Fruit fly (Drosophila melanogaster): ENCODE measurements around the gene Trmt112.

The Trmt112 gene

dm6 chr3L:21176935-21177581, 39.6 kb downstream of the Trmt112 start (continued):
- TF ChIP-seq sd (tag; optimal IDR thresholded peaks at IDR 0.05): peak; percentile 77
- no peak for TF ChIP-seq CG4617 (GFP tag; optimal IDR thresholded peaks at IDR 0.05; ENCODE audit: borderline replicate concordance)
- no peak for TF ChIP-seq sr (GFP tag; IDR thresholded peaks at IDR 0.05)
- TF ChIP-seq Fer1 (GFP tag; optimal IDR thresholded peaks at IDR 0.05): peak; percentile 67
- no peak for TF ChIP-seq Dp (GFP tag; optimal IDR thresholded peaks at IDR 0.05)
- TF ChIP-seq CG16779 (GFP tag; IDR thresholded peaks at IDR 0.05): 0 out of 2 replicates have a peak, but pooled peaks have one; percentile 20
- no peak for TF ChIP-seq trh (GFP tag; optimal IDR thresholded peaks at IDR 0.05)
- no peak for TF ChIP-seq CG30020 (tag; optimal IDR thresholded peaks at IDR 0.05)
- TF ChIP-seq ewg (GFP tag; optimal IDR thresholded peaks at IDR 0.05): no peak
- TF ChIP-seq pum (GFP tag; optimal IDR thresholded peaks at IDR 0.05): peak; percentile 37
- TF ChIP-seq CG12236 (GFP tag; optimal IDR thresholded peaks at IDR 0.05): peak; percentile 23
- no peak for TF ChIP-seq ac (GFP tag; optimal IDR thresholded peaks at IDR 0.05)
- no peak for TF ChIP-seq CG1832 (GFP tag; optimal IDR thresholded peaks at IDR 0.05)
- TF ChIP-seq Sox102F (GFP tag; optimal IDR thresholded peaks at IDR 0.05): no peak
- TF ChIP-seq Sry-β (GFP tag; optimal IDR thresholded peaks at IDR 0.05): no peak
- TF ChIP-seq CG14050 (GFP tag; IDR thresholded peaks at IDR 0.05): peak; percentile 53; the same call in 1 of the 3 replicates
- no peak for TF ChIP-seq CG10431 (GFP tag; optimal IDR thresholded peaks at IDR 0.05)
- TF ChIP-seq CG10543 (GFP tag; optimal IDR thresholded peaks at IDR 0.05): no peak
- TF ChIP-seq onecut (GFP tag; IDR thresholded peaks at IDR 0.05): no peak
- no peak for TF ChIP-seq Bgb (GFP tag; IDR thresholded peaks at IDR 0.05; ENCODE audit: partially characterized antibody)
- no peak for TF ChIP-seq CG7963 (GFP tag; IDR thresholded peaks at IDR 0.05; ENCODE audit: partially characterized antibody)
- no peak for TF ChIP-seq ftz-f1 (GFP tag; optimal IDR thresholded peaks at IDR 0.05)
- no peak for TF ChIP-seq CG1529 (GFP tag; optimal IDR thresholded peaks at IDR 0.05)
- TF ChIP-seq tx (GFP tag; optimal IDR thresholded peaks at IDR 0.05): no peak
- no peak for TF ChIP-seq sim (GFP tag; IDR thresholded peaks at IDR 0.05)
- peak; percentile 64 for TF ChIP-seq H2.0 (GFP tag; IDR thresholded peaks at IDR 0.05)
- peak; percentile 79; the same call in 2 of the 3 replicates for TF ChIP-seq CG11695 (GFP tag; IDR thresholded peaks at IDR 0.05)
- TF ChIP-seq CG17361 (GFP tag; IDR thresholded peaks at IDR 0.05): no peak
- peak; percentile 86 for TF ChIP-seq lab (GFP tag; optimal IDR thresholded peaks at IDR 0.05)
- TF ChIP-seq CG4424 (GFP tag; optimal IDR thresholded peaks at IDR 0.05): peak; percentile 51
- TF ChIP-seq gro (GFP tag; optimal IDR thresholded peaks at IDR 0.05): peak; percentile 30
- no peak for TF ChIP-seq Scr (GFP tag; IDR thresholded peaks at IDR 0.05; ENCODE audit: partially characterized antibody)
- peak; percentile 68 for TF ChIP-seq Bteb2 (GFP tag; optimal IDR thresholded peaks at IDR 0.05)
- TF ChIP-seq CG33213 (GFP tag; optimal IDR thresholded peaks at IDR 0.05): peak; percentile 1
- peak; percentile 87 for TF ChIP-seq Hmr (GFP tag; optimal IDR thresholded peaks at IDR 0.05)
- TF ChIP-seq HHEX (GFP tag; optimal IDR thresholded peaks at IDR 0.05): peak; percentile 66
- no peak for TF ChIP-seq CG10462 (GFP tag; optimal IDR thresholded peaks at IDR 0.05)
- no peak for TF ChIP-seq CG8089 (GFP tag; optimal IDR thresholded peaks at IDR 0.05)
- peak; percentile 69 for TF ChIP-seq Max (GFP tag; optimal IDR thresholded peaks at IDR 0.05)
- no peak for TF ChIP-seq fru (optimal IDR thresholded peaks at IDR 0.05)
- no peak for TF ChIP-seq Ets65A (GFP tag)
- no peak for TF ChIP-seq amos (GFP tag; IDR thresholded peaks at IDR 0.05; ENCODE audit: partially characterized antibody)
- no peak for TF ChIP-seq CG31441 (GFP tag; IDR thresholded peaks at IDR 0.05)
- peak; percentile 5 for TF ChIP-seq B-H2 (GFP tag; optimal IDR thresholded peaks at IDR 0.05)
- peak; percentile 10; the same call in 2 of the 3 replicates for TF ChIP-seq CG34422 (GFP tag; IDR thresholded peaks at IDR 0.05)
- peak; percentile 71 for TF ChIP-seq CG18619 (GFP tag; optimal IDR thresholded peaks at IDR 0.05)
- peak; percentile 80 for TF ChIP-seq Ptx1 (GFP tag; IDR thresholded peaks at IDR 0.05)
- 0 out of 3 replicates have a peak, but pooled peaks have one; percentile 17 for TF ChIP-seq otp (GFP tag; IDR thresholded peaks at IDR 0.05)
- peak; percentile 43 for TF ChIP-seq CG18011 (GFP tag; optimal IDR thresholded peaks at IDR 0.05)
- peak; percentile 83 for TF ChIP-seq gsb (GFP tag; IDR thresholded peaks at IDR 0.05)
